Worm (Caenorhabditis elegans): ENCODE results near the gene oef-1.

The oef-1 gene

ce11 chrIV:7530226-7531070, 17.8 kb upstream of the oef-1 start (continued):
- TF ChIP-seq grh-1 (GFP tag; IDR thresholded peaks at IDR 0.05) (no peak), ceh-90 (tag; optimal IDR thresholded peaks at IDR 0.05) (no peak), C16A3.4 (tag; optimal IDR thresholded peaks at IDR 0.05) (no peak), snu-23 (GFP tag; optimal IDR thresholded peaks at IDR 0.05) (peak; percentile 56), swsn-7 (tag; optimal IDR thresholded peaks at IDR 0.05) (no peak), ama-1 (optimal IDR thresholded peaks at IDR 0.05) (no peak)

ce11 chrIV:7532360-7532759, 15.9 kb upstream of the oef-1 start, which contains the start of gene R05G6.1:
Gene R05G6.1, plus strand, starts transcription at chrIV:7532660.
- TF ChIP-seq hlh-4 (tag; optimal IDR thresholded peaks at IDR 0.05) (peak; percentile 44), nhr-90 (tag; optimal IDR thresholded peaks at IDR 0.05; ENCODE audit: poor library complexity) (no peak)

DNA sequence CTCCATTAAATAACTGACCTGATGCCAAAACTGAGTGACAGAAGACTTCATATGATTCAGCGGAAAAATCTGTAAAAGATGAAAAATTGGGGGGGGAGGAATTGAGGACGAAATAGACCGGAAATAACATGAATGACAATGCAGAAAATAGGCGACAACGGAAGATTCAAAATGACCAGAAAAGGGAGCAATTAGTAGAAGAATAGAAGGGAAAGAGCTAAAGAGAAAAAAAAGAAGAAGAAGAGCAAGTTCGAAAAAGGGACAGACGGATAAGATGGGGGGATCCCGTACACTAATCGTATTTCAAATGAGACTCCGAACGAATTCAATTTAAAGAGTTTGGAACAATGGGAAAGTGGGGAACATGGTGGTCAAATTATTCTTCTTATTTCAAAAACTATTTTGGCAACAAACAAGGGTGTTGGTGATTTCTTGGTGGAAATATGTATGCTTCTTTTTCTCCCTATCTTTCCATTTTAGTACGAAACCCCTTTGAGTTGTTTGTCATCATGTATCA, 5.7 kb upstream of the oef-1 start, which contains the start of gene R05G6.10:
TSS of gene R05G6.10 (minus strand) at position 51 of the 517 bp plus-strand sequence.
- no peak for TF ChIP-seq snpc-4 (tag; optimal IDR thresholded peaks at IDR 0.05)
- TF ChIP-seq lin-14 (GFP tag; optimal IDR thresholded peaks at IDR 0.05), result peak; percentile 49

- TF ChIP-seq nhr-237 (tag; optimal IDR thresholded peaks at IDR 0.05), result no peak
- TF ChIP-seq sptf-1 (tag; optimal IDR thresholded peaks at IDR 0.05), result no peak
- TF ChIP-seq hpl-2 (GFP tag; optimal IDR thresholded peaks at IDR 0.05), result no peak
- TF ChIP-seq snpc-4 (tag; optimal IDR thresholded peaks at IDR 0.05), result no peak
- TF ChIP-seq mab-9 (GFP tag; IDR thresholded peaks at IDR 0.05), result 0 out of 2 replicates have a peak, but pooled peaks have one; percentile 3
Observed at ce11 chrIV:7543662-7544061, 4.6 kb upstream of the oef-1 start.

DNA sequence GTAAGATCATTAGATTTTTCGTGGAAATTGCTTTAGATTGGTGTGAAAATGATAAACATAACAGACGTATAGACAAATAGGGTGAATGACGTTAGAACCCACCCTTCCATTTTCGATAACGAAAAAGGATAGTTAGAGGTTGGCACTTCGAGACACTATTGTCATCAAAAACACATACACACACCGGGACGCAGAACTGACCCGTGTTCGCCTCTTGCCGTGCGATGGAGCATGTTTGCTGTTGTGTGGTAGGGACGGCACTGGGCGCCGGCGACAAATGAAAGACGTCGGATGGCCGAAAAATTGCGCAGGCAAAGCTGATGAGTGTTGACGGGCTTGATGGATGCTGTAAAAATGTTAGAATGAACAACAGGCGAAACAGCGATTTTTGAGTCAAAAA, 1.6 kb downstream of the oef-1 start:
- TF ChIP-seq mdl-1 (tag; optimal IDR thresholded peaks at IDR 0.05), result peak in 1 of 2 experiments; percentile 29
- TF ChIP-seq skn-1 (tag; optimal IDR thresholded peaks at IDR 0.05), result peak; percentile 89
- TF ChIP-seq lin-35 (GFP tag; optimal IDR thresholded peaks at IDR 0.05), result peak; percentile 22 to 53
- peak; percentile 34 for TF ChIP-seq rnt-1 (tag; optimal IDR thresholded peaks at IDR 0.05)
- TF ChIP-seq nhr-11 (tag; optimal IDR thresholded peaks at IDR 0.05), result no peak
- TF ChIP-seq lsy-2 (tag; optimal IDR thresholded peaks at IDR 0.05), result peak in 1 of 2 experiments; percentile 31
- peak in 1 of 3 experiments; percentile 36 for TF ChIP-seq ceh-82 (tag; optimal IDR thresholded peaks at IDR 0.05)
- TF ChIP-seq dpl-1 (GFP tag; optimal IDR thresholded peaks at IDR 0.05), result peak in 2 of 3 experiments; percentile 25 to 32
- TF ChIP-seq tbx-2 (tag; optimal IDR thresholded peaks at IDR 0.05), result no peak
- no peak for TF ChIP-seq sptf-1 (tag; optimal IDR thresholded peaks at IDR 0.05)
- no peak for TF ChIP-seq unc-86 (tag; optimal IDR thresholded peaks at IDR 0.05)
- TF ChIP-seq lin-14 (GFP tag; optimal IDR thresholded peaks at IDR 0.05), result peak; percentile 84
- TF ChIP-seq sox-4 (tag; optimal IDR thresholded peaks at IDR 0.05), result no peak
- peak; percentile 0 for TF ChIP-seq nhr-71 (tag; optimal IDR thresholded peaks at IDR 0.05)
- TF ChIP-seq fkh-8 (tag; optimal IDR thresholded peaks at IDR 0.05), result no peak
- peak; percentile 29 for TF ChIP-seq F16B12.6 (tag; optimal IDR thresholded peaks at IDR 0.05)
- no peak for TF ChIP-seq elt-3 (tag; optimal IDR thresholded peaks at IDR 0.05)
- TF ChIP-seq C04F5.9 (tag; optimal IDR thresholded peaks at IDR 0.05), result no peak
- peak; percentile 13 to 46 for TF ChIP-seq efl-1 (optimal IDR thresholded peaks at IDR 0.05)
- peak in 1 of 2 experiments; percentile 45 for TF ChIP-seq efl-1 (GFP tag; optimal IDR thresholded peaks at IDR 0.05 in 1 of 2)
- no peak for TF ChIP-seq egl-13 (tag; optimal IDR thresholded peaks at IDR 0.05)
- TF ChIP-seq swsn-7 (tag; optimal IDR thresholded peaks at IDR 0.05), result no peak
- no peak for TF ChIP-seq unc-98 (GFP tag; IDR thresholded peaks at IDR 0.05)
- no peak for TF ChIP-seq ets-5 (GFP tag; IDR thresholded peaks at IDR 0.05)
- peak; percentile 20 for TF ChIP-seq lin-15B (tag; optimal IDR thresholded peaks at IDR 0.05)
- TF ChIP-seq snu-23 (GFP tag; optimal IDR thresholded peaks at IDR 0.05), result peak; percentile 27
- no peak for TF ChIP-seq nhr-90 (tag; optimal IDR thresholded peaks at IDR 0.05; ENCODE audit: poor library complexity)
- TF ChIP-seq nhr-76 (tag; optimal IDR thresholded peaks at IDR 0.05), result no peak
- no peak for TF ChIP-seq ces-1 (GFP tag; optimal IDR thresholded peaks at IDR 0.05)
- no peak for TF ChIP-seq pqm-1 (tag; optimal IDR thresholded peaks at IDR 0.05)
- TF ChIP-seq aly-2 (tag; optimal IDR thresholded peaks at IDR 0.05), result no peak
- TF ChIP-seq C16A3.4 (tag; optimal IDR thresholded peaks at IDR 0.05), result peak; percentile 47
- TF ChIP-seq nhr-20 (tag; optimal IDR thresholded peaks at IDR 0.05), result no peak
- no peak for TF ChIP-seq hlh-4 (tag; optimal IDR thresholded peaks at IDR 0.05)
